Worm (Caenorhabditis elegans) whole organism, young adult: Measurements from ENCODE around the gene sdf-9.

Experiments used
- B0261.1 ChIP-seq: sonication (generic microtip); optimal IDR thresholded peaks from 2 replicates; lab custom pipeline; 2016; ENCODE audit warnings: mild to moderate bottlenecking, missing genetic modification characterization, moderate library complexity, missing compliant biosample characterization
- C06A6.2 ChIP-seq: fragments of 200-800 bp; sonication (Bioruptor generic); conservative IDR thresholded peaks from 2 replicates; pipeline ENCODE4 v1.3.6; 2022; ENCODE audit warnings: missing genetic modification characterization, missing compliant biosample characterization
- C17E4.6 ChIP-seq: fragments of 200-800 bp; sonication (Bioruptor generic); IDR thresholded peaks from 2 replicates; pipeline ENCODE4 v1.3.6; 2022; ENCODE audit warnings: missing genetic modification reagents, missing genetic modification characterization, missing compliant biosample characterization
- F22D6.2 ChIP-seq: sonication (generic microtip); optimal IDR thresholded peaks from 2 replicates; lab custom pipeline; 2016; ENCODE audit warnings: mild to moderate bottlenecking, missing genetic modification characterization, missing compliant biosample characterization
- F33H1.4 ChIP-seq: fragments of 200-800 bp; sonication (Bioruptor generic); IDR thresholded peaks from 2 replicates; pipeline ENCODE4 v1.3.6; 2022; ENCODE audit warnings: missing genetic modification reagents, missing genetic modification characterization, missing compliant biosample characterization
- F37B4.10 ChIP-seq: fragments of 200-800 bp; sonication (Bioruptor generic); IDR thresholded peaks from 2 replicates; pipeline ENCODE4 v1.3.6; 2022; ENCODE audit warnings: missing genetic modification characterization, missing compliant biosample characterization
- F49E8.2 ChIP-seq: sonication (generic microtip); optimal IDR thresholded peaks from 3 replicates; lab custom pipeline; 2017; ENCODE audit warnings: missing genetic modification characterization, mild to moderate bottlenecking, missing compliant biosample characterization, antibody characterized with exemption, moderate library complexity; ENCODE audit not compliant: insufficient read depth
- F52B5.7 ChIP-seq: sonication (generic microtip); optimal IDR thresholded peaks from 2 replicates; lab custom pipeline; 2016; ENCODE audit warnings: mild to moderate bottlenecking, missing genetic modification characterization, missing compliant biosample characterization
- F55B11.4 ChIP-seq: sonication (generic microtip); optimal IDR thresholded peaks from 2 replicates; lab custom pipeline; 2016; ENCODE audit warnings: missing compliant biosample characterization, missing genetic modification characterization, borderline replicate concordance; ENCODE audit not compliant: insufficient read depth
- F57A8.1 ChIP-seq: fragments of 200-800 bp; sonication (Bioruptor generic); optimal IDR thresholded peaks from 2 replicates; lab custom pipeline; 2018; ENCODE audit warnings: mild to moderate bottlenecking, missing genetic modification characterization, moderate library complexity, missing compliant biosample characterization
- T07F8.4 ChIP-seq: sonication (generic microtip); optimal IDR thresholded peaks from 2 replicates; lab custom pipeline; 2016; ENCODE audit warnings: mild to moderate bottlenecking, missing genetic modification characterization, moderate library complexity, missing compliant biosample characterization
- T26A5.8 ChIP-seq: sonication (generic microtip); optimal IDR thresholded peaks from 2 replicates; lab custom pipeline; 2016; ENCODE audit warnings: missing genetic modification characterization, missing compliant biosample characterization
- Y95B8A.8 ChIP-seq: fragments of 200-800 bp; sonication (Bioruptor generic); IDR thresholded peaks from 2 replicates; pipeline ENCODE4 v1.3.6; 2022; ENCODE audit warnings: missing genetic modification reagents, missing genetic modification characterization, missing compliant biosample characterization
- atf-7 ChIP-seq: sonication (generic microtip); optimal IDR thresholded peaks from 2 replicates; lab custom pipeline; 2017; ENCODE audit warnings: mild to moderate bottlenecking, missing genetic modification characterization, missing compliant biosample characterization
- ccch-3 ChIP-seq: fragments of 200-800 bp; sonication (Bioruptor generic); optimal IDR thresholded peaks from 2 replicates; lab custom pipeline; 2018; ENCODE audit warnings: mild to moderate bottlenecking, missing genetic modification characterization, missing compliant biosample characterization
- ceh-27 ChIP-seq: fragments of 200-800 bp; sonication (Bioruptor generic); optimal IDR thresholded peaks from 2 replicates; lab custom pipeline; 2018; ENCODE audit warnings: mild to moderate bottlenecking, missing genetic modification characterization, moderate library complexity, missing compliant biosample characterization
- ceh-40 ChIP-seq: fragments of 200-800 bp; sonication (Bioruptor generic); IDR thresholded peaks from 2 replicates; pipeline ENCODE4 v1.3.6; 2022; ENCODE audit warnings: missing genetic modification characterization, missing compliant biosample characterization
- ceh-79 ChIP-seq: sonication (generic microtip); optimal IDR thresholded peaks from 2 replicates; lab custom pipeline; 2017; ENCODE audit warnings: mild to moderate bottlenecking, missing genetic modification characterization, missing compliant biosample characterization
- ceh-91 ChIP-seq: fragments of 200-800 bp; sonication (Bioruptor generic); IDR thresholded peaks from 2 replicates; pipeline ENCODE4 v1.3.6; 2022; ENCODE audit warnings: missing genetic modification reagents, missing genetic modification characterization, missing compliant biosample characterization
- chd-7 ChIP-seq: sonication (generic microtip); optimal IDR thresholded peaks from 2 replicates; lab custom pipeline; 2016; ENCODE audit warnings: mild to moderate bottlenecking, missing genetic modification characterization, moderate library complexity, missing compliant biosample characterization
- dox-1 ChIP-seq: fragments of 200-800 bp; sonication (Bioruptor generic); IDR thresholded peaks from 2 replicates; pipeline ENCODE4 v1.3.6; 2022; ENCODE audit warnings: missing genetic modification reagents, missing genetic modification characterization, missing compliant biosample characterization
- dpff-1 ChIP-seq: sonication (generic microtip); optimal IDR thresholded peaks from 2 replicates; lab custom pipeline; 2017; ENCODE audit warnings: mild to moderate bottlenecking, missing genetic modification characterization, missing compliant biosample characterization
- dpl-1 ChIP-seq: fragments of 150-350 bp; optimal IDR thresholded peaks from 2 replicates; lab custom pipeline; 2014; ENCODE audit warnings: missing biosample characterization, missing genetic modification reagents, missing genetic modification characterization
- efl-1 ChIP-seq: fragments of 150-350 bp; optimal IDR thresholded peaks from 2 replicates; lab custom pipeline; 2014; ENCODE audit warnings: missing biosample characterization, missing genetic modification reagents, missing genetic modification characterization
- egl-18 ChIP-seq: fragments of 200-800 bp; sonication (Bioruptor generic); IDR thresholded peaks from 2 replicates; pipeline ENCODE4 v1.3.6; 2022; ENCODE audit warnings: missing genetic modification reagents, missing genetic modification characterization, missing compliant biosample characterization
- egl-44 ChIP-seq: fragments of 200-800 bp; sonication (Bioruptor generic); IDR thresholded peaks from 2 replicates; pipeline ENCODE4 v1.3.6; 2022; ENCODE audit warnings: missing genetic modification reagents, missing genetic modification characterization, missing compliant biosample characterization
- ekl-4 ChIP-seq: fragments of 200-800 bp; sonication (Bioruptor generic); IDR thresholded peaks from 2 replicates; pipeline ENCODE4 v1.3.6; 2022; ENCODE audit warnings: missing genetic modification reagents, missing genetic modification characterization, missing compliant biosample characterization
- gei-17 ChIP-seq: fragments of 200-800 bp; sonication (Bioruptor generic); optimal IDR thresholded peaks from 2 replicates; lab custom pipeline; 2018; ENCODE audit warnings: mild to moderate bottlenecking, missing genetic modification characterization, missing compliant biosample characterization
- hmg-1.2 ChIP-seq: fragments of 200-800 bp; sonication (Bioruptor generic); IDR thresholded peaks from 2 replicates; pipeline ENCODE4 v1.3.6; 2022; ENCODE audit warnings: missing genetic modification reagents, missing genetic modification characterization, missing compliant biosample characterization
- lag-1 ChIP-seq: fragments of 200-800 bp; sonication (Bioruptor generic); IDR thresholded peaks from 2 replicates; pipeline ENCODE4 v1.3.6; 2022; ENCODE audit warnings: missing genetic modification reagents, missing genetic modification characterization, missing compliant biosample characterization
- let-526 ChIP-seq: fragments of 200-800 bp; sonication (Bioruptor generic); IDR thresholded peaks from 2 replicates; pipeline ENCODE4 v1.3.6; 2022; ENCODE audit warnings: missing genetic modification reagents, missing genetic modification characterization, missing compliant biosample characterization
- lir-1 ChIP-seq: fragments of 200-800 bp; sonication (Bioruptor generic); conservative IDR thresholded peaks from 2 replicates; pipeline ENCODE4 v1.3.6; 2022; ENCODE audit warnings: missing genetic modification reagents, missing genetic modification characterization, missing compliant biosample characterization
- lsl-1 ChIP-seq: fragments of 200-800 bp; sonication (Bioruptor generic); optimal IDR thresholded peaks from 2 replicates; lab custom pipeline; 2018; ENCODE audit warnings: mild to moderate bottlenecking, missing genetic modification characterization, moderate library complexity, missing compliant biosample characterization
- mel-28 ChIP-seq: sonication (generic microtip); optimal IDR thresholded peaks from 2 replicates; lab custom pipeline; 2016; ENCODE audit warnings: borderline replicate concordance, mild to moderate bottlenecking, missing genetic modification characterization, missing compliant biosample characterization
- mes-4 ChIP-seq: sonication (generic microtip); optimal IDR thresholded peaks from 2 replicates; lab custom pipeline; 2016; ENCODE audit warnings: missing genotype, missing genetic modification characterization, missing compliant biosample characterization
- mxl-1 ChIP-seq: sonication (generic microtip); optimal IDR thresholded peaks from 2 replicates; lab custom pipeline; 2016; ENCODE audit warnings: missing genetic modification characterization, missing compliant biosample characterization
- nfya-2 ChIP-seq: fragments of 200-800 bp; sonication (Bioruptor generic); IDR thresholded peaks from 2 replicates; pipeline ENCODE4 v1.3.6; 2022; ENCODE audit warnings: missing genetic modification reagents, missing genetic modification characterization, missing compliant biosample characterization
- nhr-120 ChIP-seq: fragments of 200-800 bp; sonication (Bioruptor generic); IDR thresholded peaks from 2 replicates; pipeline ENCODE4 v1.3.6; 2022; ENCODE audit warnings: missing genetic modification characterization, missing compliant biosample characterization
- nhr-27 ChIP-seq: fragments of 200-800 bp; sonication (Bioruptor generic); optimal IDR thresholded peaks from 2 replicates; lab custom pipeline; 2018; ENCODE audit warnings: mild to moderate bottlenecking, missing genetic modification characterization, moderate library complexity, missing compliant biosample characterization
- rcor-1 ChIP-seq: fragments of 200-800 bp; sonication (Bioruptor generic); IDR thresholded peaks from 2 replicates; pipeline ENCODE4 v1.3.6; 2022; ENCODE audit warnings: missing genetic modification reagents, missing genetic modification characterization, missing compliant biosample characterization
- repo-1 ChIP-seq: sonication (generic microtip); optimal IDR thresholded peaks from 2 replicates; lab custom pipeline; 2017; ENCODE audit warnings: mild to moderate bottlenecking, missing genetic modification characterization, missing compliant biosample characterization
- snpc-4 ChIP-seq, 5 experiments: fragments of 150-350 bp in 1 of 5; sonication (generic microtip) in 4 of 5; optimal IDR thresholded peaks; 2 replicates each; lab custom pipeline; 2014 to 2018; ENCODE audit warnings: missing genetic modification characterization in 5 of 5, missing biosample characterization in 3 of 5, antibody characterized with exemption in 2 of 5, mild to moderate bottlenecking in 2 of 5, missing compliant biosample characterization in 2 of 5, missing genotype in 2 of 5, moderate library complexity in 2 of 5, missing genetic modification reagents in 1 of 5
- sptf-2 ChIP-seq: fragments of 200-800 bp; sonication (Bioruptor generic); optimal IDR thresholded peaks from 2 replicates; lab custom pipeline; 2018; ENCODE audit warnings: mild to moderate bottlenecking, missing genetic modification characterization, missing compliant biosample characterization
- zfh-2 ChIP-seq: fragments of 200-800 bp; sonication (Bioruptor generic); conservative IDR thresholded peaks from 2 replicates; pipeline ENCODE4 v1.3.6; 2022; ENCODE audit warnings: missing genetic modification reagents, missing genetic modification characterization, missing compliant biosample characterization
- zim-3 ChIP-seq: sonication (generic microtip); optimal IDR thresholded peaks from 2 replicates; lab custom pipeline; 2017; ENCODE audit warnings: mild to moderate bottlenecking, missing genetic modification characterization, moderate library complexity, missing compliant biosample characterization
- ztf-18 ChIP-seq: sonication (generic microtip); optimal IDR thresholded peaks from 2 replicates; lab custom pipeline; 2016; ENCODE audit warnings: missing genotype, mild to moderate bottlenecking, missing genetic modification characterization, missing compliant biosample characterization
- ztf-26 ChIP-seq: sonication (generic microtip); optimal IDR thresholded peaks from 2 replicates; lab custom pipeline; 2017; ENCODE audit warnings: missing genetic modification characterization, missing compliant biosample characterization
- ztf-3 ChIP-seq: fragments of 200-800 bp; sonication (Bioruptor generic); optimal IDR thresholded peaks from 2 replicates; lab custom pipeline; 2018; ENCODE audit warnings: mild to moderate bottlenecking, missing genetic modification characterization, missing compliant biosample characterization

Gene sdf-9

DNA sequence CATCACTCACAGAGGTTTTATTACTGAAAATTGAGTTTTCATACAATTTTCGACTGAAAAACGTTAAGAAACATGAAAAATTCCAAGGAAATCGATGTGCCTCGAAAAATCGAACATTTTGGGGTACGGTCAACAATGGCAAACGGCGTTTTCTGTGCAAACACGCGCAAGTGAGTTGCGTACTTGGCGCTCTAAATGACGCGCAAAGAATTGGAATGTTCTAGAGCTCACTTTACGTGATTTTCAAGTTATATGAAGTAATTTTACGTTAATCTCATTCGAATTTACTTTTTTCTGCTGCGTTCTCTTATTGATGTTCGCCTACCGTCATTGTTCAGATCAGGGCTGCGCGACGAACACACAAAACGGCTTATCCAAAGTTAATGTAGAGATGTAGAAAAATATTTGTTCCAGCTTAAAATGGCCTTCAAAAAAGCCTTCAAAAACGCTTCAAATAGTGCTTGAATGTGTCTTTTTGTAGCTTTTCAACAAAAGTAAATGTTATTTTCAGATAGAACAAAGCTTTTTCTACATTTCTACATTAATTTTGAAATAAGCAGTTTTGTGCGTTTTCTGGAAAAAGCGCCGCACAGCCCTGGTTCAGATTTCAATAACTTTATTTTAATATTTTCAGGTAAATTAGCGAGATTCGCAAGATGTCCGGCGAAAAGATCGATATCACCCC is 47.6 kb downstream of the sdf-9 start, which contains the start of the genes F31D4.2 and fkb-6 (continued):
- TF ChIP-seq dpff-1 (tag; lab: Kevin White, UChicago), result no peak
- no peak for TF ChIP-seq chd-7 (tag; lab: Kevin White, UChicago)
- TF ChIP-seq F49E8.2, result no peak
- no peak for TF ChIP-seq T07F8.4 (tag; lab: Kevin White, UChicago)
- TF ChIP-seq gei-17 (GFP tag; lab: Kevin White, UChicago), result no peak
- no peak for TF ChIP-seq atf-7
- no peak for TF ChIP-seq mes-4 (tag; lab: Kevin White, UChicago)
- no peak for TF ChIP-seq F55B11.4 (tag; lab: Kevin White, UChicago)
- TF ChIP-seq F33H1.4, result 0 out of 2 replicates have a peak, but pooled peaks have one; percentile 7
- TF ChIP-seq repo-1, result no peak
- TF ChIP-seq ceh-91 (GFP tag; lab: Robert Waterston, UW), result peak; percentile 46; the same call in 1 of the 2 replicates
- TF ChIP-seq egl-18 (GFP tag; lab: Robert Waterston, UW), result no peak
- TF ChIP-seq ekl-4 (GFP tag; lab: Robert Waterston, UW), result peak; percentile 53; the same call in 1 of the 2 replicates
- TF ChIP-seq F52B5.7 (tag; lab: Kevin White, UChicago), result no peak
- TF ChIP-seq ztf-3 (GFP tag; lab: Kevin White, UChicago), result no peak
- no peak for TF ChIP-seq efl-1 (GFP tag; lab: Kevin White, UChicago)
- TF ChIP-seq C17E4.6 (GFP tag; lab: Robert Waterston, UW), result no peak
- TF ChIP-seq nhr-120 (GFP tag; lab: Robert Waterston, UW), result no peak
- TF ChIP-seq let-526 (GFP tag; lab: Robert Waterston, UW), result no peak
- TF ChIP-seq zim-3 (tag; lab: Kevin White, UChicago), result no peak
- no peak for TF ChIP-seq mxl-1 (tag; lab: Kevin White, UChicago)
- TF ChIP-seq sptf-2 (GFP tag; lab: Kevin White, UChicago), result no peak
- no peak for TF ChIP-seq ztf-18 (tag; lab: Kevin White, UChicago)
- no peak for TF ChIP-seq B0261.1 (tag; lab: Kevin White, UChicago)
- no peak for TF ChIP-seq ccch-3 (GFP tag; lab: Kevin White, UChicago)
- no peak for TF ChIP-seq ceh-79 (tag; lab: Kevin White, UChicago)
- peak; percentile 66 for TF ChIP-seq dox-1
- no peak for TF ChIP-seq ceh-40
- no peak for TF ChIP-seq dpl-1 (GFP tag; lab: Kevin White, UChicago)
- no peak for TF ChIP-seq nfya-2
- TF ChIP-seq hmg-1.2 (GFP tag; lab: Robert Waterston, UW), result peak; percentile 50
- TF ChIP-seq ceh-27 (GFP tag; lab: Kevin White, UChicago), result peak; percentile 63
- no peak for TF ChIP-seq nhr-27 (tag; lab: Kevin White, UChicago)
- no peak for TF ChIP-seq T26A5.8
- peak; percentile 88 for TF ChIP-seq lsl-1 (GFP tag; lab: Kevin White, UChicago)
- TF ChIP-seq zfh-2 (GFP tag; lab: Robert Waterston, UW), result no peak
- TF ChIP-seq lir-1 (GFP tag; lab: Robert Waterston, UW), result 0 out of 2 replicates have a peak, but pooled peaks have one; percentile 6
- TF ChIP-seq C06A6.2, result no peak
- peak; percentile 79 for TF ChIP-seq rcor-1 (GFP tag; lab: Robert Waterston, UW)
- no peak for TF ChIP-seq mel-28 (tag; lab: Kevin White, UChicago)
- TF ChIP-seq F57A8.1 (GFP tag; lab: Kevin White, UChicago), result no peak
- no peak for TF ChIP-seq Y95B8A.8
- no peak for TF ChIP-seq F22D6.2 (tag; lab: Kevin White, UChicago)
- no peak for TF ChIP-seq ztf-26 (tag; lab: Kevin White, UChicago)
- no peak for TF ChIP-seq snpc-4 (GFP tag; optimal IDR thresholded peaks at IDR 0.05; lab: Kevin White, UChicago)
- TF ChIP-seq snpc-4 (tag; optimal IDR thresholded peaks at IDR 0.05; lab: Kevin White, UChicago), result peak in 3 of 4 experiments; percentile 6 to 60 (median 23)
- TF ChIP-seq F37B4.10 (GFP tag; lab: Robert Waterston, UW), result no peak
- no peak for TF ChIP-seq egl-44 (GFP tag; lab: Robert Waterston, UW)
- TF ChIP-seq lag-1, result no peak
